Worm (Caenorhabditis elegans) whole organism, L3 larva: ENCODE measurements around the gene dcaf-1.
A peak's percentile ranks its signal among the peaks of the same experiment; 100 is the strongest.

ENCODE experiments used
- R02D3.7 ChIP-seq: fragments of 150-350 bp; optimal IDR thresholded peaks from 2 replicates; lab custom pipeline; 2014; ENCODE audit warnings: missing biosample characterization, missing genetic modification characterization
- ZK546.5 ChIP-seq: sonication (generic microtip); optimal IDR thresholded peaks from 2 replicates; lab custom pipeline; 2017; ENCODE audit warnings: missing biosample characterization, missing genetic modification characterization
- aly-2 ChIP-seq: fragments of 150-350 bp; optimal IDR thresholded peaks from 2 replicates; lab custom pipeline; 2014; ENCODE audit warnings: missing biosample characterization, missing genetic modification characterization
- ama-1 ChIP-seq: fragments of 150-350 bp; optimal IDR thresholded peaks from 2 replicates; lab custom pipeline; 2018
- ceh-16 ChIP-seq: sonication (generic microtip); optimal IDR thresholded peaks from 2 replicates; lab custom pipeline; 2017; ENCODE audit warnings: missing biosample characterization, missing genetic modification characterization
- ceh-28 ChIP-seq: fragments of 150-350 bp; optimal IDR thresholded peaks from 2 replicates; lab custom pipeline; 2014; ENCODE audit warnings: missing biosample characterization, missing genetic modification reagents, missing genetic modification characterization
- ceh-82 ChIP-seq: fragments of 150-350 bp; optimal IDR thresholded peaks from 2 replicates; lab custom pipeline; 2014; ENCODE audit warnings: missing biosample characterization, missing genetic modification characterization
- ceh-9 ChIP-seq: sonication (generic microtip); optimal IDR thresholded peaks from 2 replicates; lab custom pipeline; 2018; ENCODE audit warnings: missing biosample characterization, missing genetic modification characterization
- daf-12 ChIP-seq: fragments of 150-350 bp; optimal IDR thresholded peaks from 2 replicates; lab custom pipeline; 2014; ENCODE audit warnings: missing biosample characterization, missing genetic modification reagents, missing genetic modification characterization
- egl-27 ChIP-seq: sonication (generic microtip); optimal IDR thresholded peaks from 4 replicates; lab custom pipeline; 2017; ENCODE audit warnings: missing biosample characterization, missing genetic modification reagents, missing genetic modification characterization
- egl-5 ChIP-seq: fragments of 150-350 bp; optimal IDR thresholded peaks from 2 replicates; lab custom pipeline; 2017; ENCODE audit warnings: missing biosample characterization, missing genetic modification reagents, missing genetic modification characterization, inconsistent platforms
- elt-1 ChIP-seq: fragments of 150-350 bp; optimal IDR thresholded peaks from 2 replicates; lab custom pipeline; 2014; ENCODE audit warnings: missing biosample characterization, missing genetic modification characterization
- elt-2 ChIP-seq: sonication (generic microtip); optimal IDR thresholded peaks from 2 replicates; lab custom pipeline; 2016; ENCODE audit warnings: missing genetic modification reagents, mild to moderate bottlenecking, missing genetic modification characterization, missing compliant biosample characterization
- elt-3 ChIP-seq, 3 experiments: fragments of 150-350 bp in 1 of 3; sonication (generic microtip) in 2 of 3; optimal IDR thresholded peaks; 2 replicates in 2 of 3; 4 replicates in 1 of 3; lab custom pipeline; 2014 to 2017; ENCODE audit warnings: missing biosample characterization in 3 of 3, missing genetic modification characterization in 3 of 3
- eor-1 ChIP-seq, 2 experiments: fragments of 150-350 bp; optimal IDR thresholded peaks; 2 replicates each; lab custom pipeline; 2014 to 2018; ENCODE audit warnings: missing biosample characterization in 2 of 2, missing genetic modification characterization in 2 of 2
- fkh-10 ChIP-seq: sonication (generic microtip); optimal IDR thresholded peaks from 2 replicates; lab custom pipeline; 2017; ENCODE audit warnings: missing biosample characterization, missing genetic modification reagents, missing genetic modification characterization
- fkh-2 ChIP-seq: fragments of 150-350 bp; optimal IDR thresholded peaks from 2 replicates; lab custom pipeline; 2014; ENCODE audit warnings: missing biosample characterization, missing genetic modification reagents, missing genetic modification characterization
- fos-1 ChIP-seq: fragments of 150-350 bp; optimal IDR thresholded peaks from 2 replicates; lab custom pipeline; 2014; ENCODE audit warnings: missing biosample characterization, missing genetic modification characterization
- hmg-11 ChIP-seq: sonication (generic microtip); optimal IDR thresholded peaks from 2 replicates; lab custom pipeline; 2016; ENCODE audit warnings: missing genetic modification characterization, missing compliant biosample characterization
- jun-1 ChIP-seq: fragments of 150-350 bp; optimal IDR thresholded peaks from 2 replicates; lab custom pipeline; 2014; ENCODE audit warnings: missing biosample characterization, missing genetic modification reagents, missing genetic modification characterization
- lin-15B ChIP-seq: fragments of 150-350 bp; optimal IDR thresholded peaks from 2 replicates; lab custom pipeline; 2014; ENCODE audit warnings: missing biosample characterization, missing genetic modification characterization
- lin-39 ChIP-seq: fragments of 150-350 bp; optimal IDR thresholded peaks from 2 replicates; lab custom pipeline; 2018; ENCODE audit warnings: missing biosample characterization, missing genetic modification reagents, missing genetic modification characterization
- lsy-12 ChIP-seq: sonication (generic microtip); optimal IDR thresholded peaks from 2 replicates; lab custom pipeline; 2016; ENCODE audit warnings: mild to moderate bottlenecking, missing genetic modification characterization, missing compliant biosample characterization
- mdl-1 ChIP-seq: fragments of 150-350 bp; optimal IDR thresholded peaks from 2 replicates; lab custom pipeline; 2014; ENCODE audit warnings: missing biosample characterization, missing genetic modification characterization
- mml-1 ChIP-seq: fragments of 150-350 bp; sonication (generic microtip); optimal IDR thresholded peaks from 3 replicates; lab custom pipeline; 2014; ENCODE audit warnings: missing biosample characterization, missing genetic modification characterization
- nfya-1 ChIP-seq: sonication (generic microtip); optimal IDR thresholded peaks from 2 replicates; lab custom pipeline; 2017; ENCODE audit warnings: missing genetic modification characterization, mild to moderate bottlenecking, missing compliant biosample characterization, antibody characterized with exemption, moderate library complexity; ENCODE audit not compliant: insufficient read depth
- nhr-11 ChIP-seq: fragments of 150-350 bp; optimal IDR thresholded peaks from 2 replicates; lab custom pipeline; 2014; ENCODE audit warnings: missing biosample characterization, missing genetic modification characterization
- nhr-12 ChIP-seq: fragments of 150-350 bp; optimal IDR thresholded peaks from 2 replicates; lab custom pipeline; 2014; ENCODE audit warnings: missing biosample characterization, missing genetic modification characterization
- nhr-23 ChIP-seq: fragments of 150-350 bp; optimal IDR thresholded peaks from 2 replicates; lab custom pipeline; 2014; ENCODE audit warnings: missing biosample characterization, missing genetic modification reagents, missing genetic modification characterization
- nhr-237 ChIP-seq: fragments of 150-350 bp; optimal IDR thresholded peaks from 2 replicates; lab custom pipeline; 2014; ENCODE audit warnings: missing biosample characterization, missing genetic modification characterization
- nhr-25 ChIP-seq: sonication (generic microtip); optimal IDR thresholded peaks from 2 replicates; lab custom pipeline; 2017; ENCODE audit warnings: missing biosample characterization, missing genetic modification characterization
- nhr-28 ChIP-seq: fragments of 150-350 bp; optimal IDR thresholded peaks from 2 replicates; lab custom pipeline; 2014; ENCODE audit warnings: missing biosample characterization, missing genetic modification characterization
- nhr-43 ChIP-seq: sonication (generic microtip); optimal IDR thresholded peaks from 2 replicates; lab custom pipeline; 2016; ENCODE audit warnings: mild to moderate bottlenecking, missing genetic modification characterization, missing compliant biosample characterization; ENCODE audit not compliant: poor library complexity, severe bottlenecking
- nhr-67 ChIP-seq: fragments of 150-350 bp; optimal IDR thresholded peaks from 2 replicates; lab custom pipeline; 2014; ENCODE audit warnings: missing biosample characterization, missing genetic modification characterization
- nhr-76 ChIP-seq: fragments of 150-350 bp; sonication (generic microtip); optimal IDR thresholded peaks from 5 replicates; lab custom pipeline; 2014; ENCODE audit warnings: missing biosample characterization, missing genetic modification characterization
- nhr-77 ChIP-seq: fragments of 150-350 bp; optimal IDR thresholded peaks from 2 replicates; lab custom pipeline; 2014; ENCODE audit warnings: missing biosample characterization, missing genetic modification characterization
- pha-4 ChIP-seq: fragments of 150-350 bp; optimal IDR thresholded peaks from 2 replicates; lab custom pipeline; 2014; ENCODE audit warnings: missing biosample characterization, missing genetic modification reagents, missing genetic modification characterization
- pqm-1 ChIP-seq: fragments of 150-350 bp; optimal IDR thresholded peaks from 2 replicates; lab custom pipeline; 2017; ENCODE audit warnings: missing biosample characterization, missing genetic modification characterization, inconsistent platforms
- sea-2 ChIP-seq: fragments of 150-350 bp; sonication (generic microtip); optimal IDR thresholded peaks from 4 replicates; lab custom pipeline; 2014; ENCODE audit warnings: missing biosample characterization, missing genetic modification reagents, missing genetic modification characterization
- skn-1 ChIP-seq: fragments of 150-350 bp; optimal IDR thresholded peaks from 2 replicates; lab custom pipeline; 2014; ENCODE audit warnings: missing biosample characterization, missing genetic modification characterization
- snpc-4 ChIP-seq: fragments of 150-350 bp; optimal IDR thresholded peaks from 2 replicates; lab custom pipeline; 2014; ENCODE audit warnings: missing biosample characterization, missing genetic modification characterization
- tbx-2 ChIP-seq: sonication (generic microtip); optimal IDR thresholded peaks from 2 replicates; lab custom pipeline; 2016; ENCODE audit warnings: mild to moderate bottlenecking, missing genetic modification characterization, missing compliant biosample characterization
- unc-39 ChIP-seq: sonication (generic microtip); optimal IDR thresholded peaks from 4 replicates; lab custom pipeline; 2017; ENCODE audit warnings: missing biosample characterization, missing genetic modification characterization
- unc-62 ChIP-seq: fragments of 150-350 bp; sonication (generic microtip); optimal IDR thresholded peaks from 4 replicates; lab custom pipeline; 2014; ENCODE audit warnings: missing biosample characterization, missing genetic modification reagents, missing genetic modification characterization
- zag-1 ChIP-seq: fragments of 150-350 bp; optimal IDR thresholded peaks from 2 replicates; lab custom pipeline; 2014; ENCODE audit warnings: missing biosample characterization, missing genetic modification characterization
- ztf-11 ChIP-seq: fragments of 150-350 bp; optimal IDR thresholded peaks from 2 replicates; lab custom pipeline; 2014; ENCODE audit warnings: missing biosample characterization, missing genetic modification characterization
- ztf-4 ChIP-seq: fragments of 150-350 bp; optimal IDR thresholded peaks from 2 replicates; lab custom pipeline; 2014; ENCODE audit warnings: missing biosample characterization, missing genetic modification characterization

Gene dcaf-1

DNA sequence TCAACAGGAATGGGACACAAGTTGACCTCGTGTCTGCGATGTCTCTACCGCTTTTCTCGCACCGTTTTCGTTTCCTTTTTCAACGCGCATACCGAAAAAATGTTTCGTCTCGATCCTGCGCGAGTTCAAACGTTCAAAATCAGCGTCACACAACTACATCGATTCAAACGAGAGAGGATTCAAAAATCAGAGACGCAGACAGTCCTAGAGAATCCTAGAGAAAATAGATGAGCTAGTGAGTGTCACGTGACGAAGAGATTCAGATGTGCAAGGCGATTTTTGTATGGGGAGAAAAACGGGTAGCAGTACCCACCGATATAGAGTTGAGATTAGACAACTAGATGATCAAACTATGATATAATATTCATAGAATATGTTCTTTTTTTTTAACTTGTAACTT, 36.6 kb downstream of the dcaf-1 start:
- TF ChIP-seq nhr-76 (tag; lab: Kevin White, UChicago): no peak
- TF ChIP-seq ceh-28 (tag; lab: Kevin White, UChicago): peak; percentile 37
- TF ChIP-seq elt-2: no peak
- TF ChIP-seq egl-27 (tag; lab: Kevin White, UChicago): no peak
- no peak for TF ChIP-seq mml-1 (tag; lab: Kevin White, UChicago)
- no peak for TF ChIP-seq jun-1 (tag; lab: Kevin White, UChicago)
- peak; percentile 80 for TF ChIP-seq nhr-43 (tag; lab: Kevin White, UChicago)
- TF ChIP-seq aly-2: no peak
- no peak for TF ChIP-seq ceh-16 (tag; lab: Kevin White, UChicago)
- no peak for TF ChIP-seq unc-62 (GFP tag; lab: Kevin White, UChicago)
- TF ChIP-seq fkh-2 (tag; lab: Kevin White, UChicago): no peak
- TF ChIP-seq ztf-4 (tag; lab: Kevin White, UChicago): no peak
- TF ChIP-seq nhr-11 (tag; lab: Kevin White, UChicago): no peak
- TF ChIP-seq lsy-12: peak; percentile 38
- TF ChIP-seq ztf-11: no peak
- no peak for TF ChIP-seq egl-5
- TF ChIP-seq pqm-1 (tag; lab: Kevin White, UChicago): no peak
- no peak for TF ChIP-seq tbx-2 (tag; lab: Kevin White, UChicago)
- TF ChIP-seq hmg-11 (tag; lab: Kevin White, UChicago): peak; percentile 22
- no peak for TF ChIP-seq ceh-9 (tag; lab: Kevin White, UChicago)
- TF ChIP-seq fos-1 (tag; lab: Kevin White, UChicago): no peak
- no peak for TF ChIP-seq eor-1 (tag; optimal IDR thresholded peaks at IDR 0.05; lab: Kevin White, UChicago)
- TF ChIP-seq mdl-1 (tag; lab: Kevin White, UChicago): peak; percentile 64
- TF ChIP-seq sea-2 (GFP tag; lab: Kevin White, UChicago): no peak
- no peak for TF ChIP-seq snpc-4 (tag; lab: Kevin White, UChicago)
- TF ChIP-seq ZK546.5 (tag; lab: Kevin White, UChicago): no peak
- TF ChIP-seq nhr-67 (tag; lab: Kevin White, UChicago): no peak
- TF ChIP-seq skn-1 (tag; lab: Kevin White, UChicago): no peak
- TF ChIP-seq nfya-1 (tag; lab: Kevin White, UChicago): no peak
- no peak for TF ChIP-seq lin-15B
- no peak for TF ChIP-seq nhr-28
- peak; percentile 78 for TF ChIP-seq nhr-23 (tag; lab: Kevin White, UChicago)
- TF ChIP-seq R02D3.7 (tag; lab: Kevin White, UChicago): peak; percentile 19
- no peak for TF ChIP-seq lin-39 (tag; lab: Kevin White, UChicago)
- no peak for TF ChIP-seq unc-39 (tag; lab: Kevin White, UChicago)
- TF ChIP-seq elt-1 (tag; lab: Kevin White, UChicago): peak; percentile 70
- TF ChIP-seq ama-1: peak; percentile 39
- no peak for TF ChIP-seq nhr-12 (tag; lab: Kevin White, UChicago)
- TF ChIP-seq nhr-25 (tag; lab: Kevin White, UChicago): peak; percentile 42
- no peak for TF ChIP-seq nhr-237 (tag; lab: Kevin White, UChicago)
- no peak for TF ChIP-seq fkh-10 (GFP tag; lab: Kevin White, UChicago)
- TF ChIP-seq zag-1 (tag; lab: Kevin White, UChicago): no peak
- no peak for TF ChIP-seq elt-3 (tag; optimal IDR thresholded peaks at IDR 0.05; lab: Kevin White, UChicago)
- no peak for TF ChIP-seq daf-12 (tag; lab: Kevin White, UChicago)
- no peak for TF ChIP-seq nhr-77 (tag; lab: Kevin White, UChicago)
- no peak for TF ChIP-seq pha-4 (tag; lab: Kevin White, UChicago)
- TF ChIP-seq ceh-82: no peak
- TF ChIP-seq, all 47 proteins: peak for 10
